Worm (Caenorhabditis elegans) whole organism, L3 larva: ENCODE results near the gene K05F1.9.

Experiments used
- R02D3.7 ChIP-seq: fragments of 150-350 bp; optimal IDR thresholded peaks from 2 replicates; lab custom pipeline; 2014; ENCODE audit warnings: missing biosample characterization, missing genetic modification characterization
- ZK546.5 ChIP-seq: sonication (generic microtip); optimal IDR thresholded peaks from 2 replicates; lab custom pipeline; 2017; ENCODE audit warnings: missing biosample characterization, missing genetic modification characterization
- ceh-16 ChIP-seq: sonication (generic microtip); optimal IDR thresholded peaks from 2 replicates; lab custom pipeline; 2017; ENCODE audit warnings: missing biosample characterization, missing genetic modification characterization
- ceh-28 ChIP-seq: fragments of 150-350 bp; optimal IDR thresholded peaks from 2 replicates; lab custom pipeline; 2014; ENCODE audit warnings: missing biosample characterization, missing genetic modification reagents, missing genetic modification characterization
- daf-12 ChIP-seq: fragments of 150-350 bp; optimal IDR thresholded peaks from 2 replicates; lab custom pipeline; 2014; ENCODE audit warnings: missing biosample characterization, missing genetic modification reagents, missing genetic modification characterization
- egl-27 ChIP-seq: sonication (generic microtip); optimal IDR thresholded peaks from 4 replicates; lab custom pipeline; 2017; ENCODE audit warnings: missing biosample characterization, missing genetic modification reagents, missing genetic modification characterization
- egl-5 ChIP-seq: fragments of 150-350 bp; optimal IDR thresholded peaks from 2 replicates; lab custom pipeline; 2017; ENCODE audit warnings: missing biosample characterization, missing genetic modification reagents, missing genetic modification characterization, inconsistent platforms
- elt-1 ChIP-seq: fragments of 150-350 bp; optimal IDR thresholded peaks from 2 replicates; lab custom pipeline; 2014; ENCODE audit warnings: missing biosample characterization, missing genetic modification characterization
- elt-2 ChIP-seq: sonication (generic microtip); optimal IDR thresholded peaks from 2 replicates; lab custom pipeline; 2016; ENCODE audit warnings: missing genetic modification reagents, mild to moderate bottlenecking, missing genetic modification characterization, missing compliant biosample characterization
- elt-3 ChIP-seq, 3 experiments: fragments of 150-350 bp in 1 of 3; sonication (generic microtip) in 2 of 3; optimal IDR thresholded peaks; 2 replicates in 2 of 3; 4 replicates in 1 of 3; lab custom pipeline; 2014 to 2017; ENCODE audit warnings: missing biosample characterization in 3 of 3, missing genetic modification characterization in 3 of 3
- fkh-10 ChIP-seq: sonication (generic microtip); optimal IDR thresholded peaks from 2 replicates; lab custom pipeline; 2017; ENCODE audit warnings: missing biosample characterization, missing genetic modification reagents, missing genetic modification characterization
- fos-1 ChIP-seq: fragments of 150-350 bp; optimal IDR thresholded peaks from 2 replicates; lab custom pipeline; 2014; ENCODE audit warnings: missing biosample characterization, missing genetic modification characterization
- jun-1 ChIP-seq: fragments of 150-350 bp; optimal IDR thresholded peaks from 2 replicates; lab custom pipeline; 2014; ENCODE audit warnings: missing biosample characterization, missing genetic modification reagents, missing genetic modification characterization
- lin-15B ChIP-seq: fragments of 150-350 bp; optimal IDR thresholded peaks from 2 replicates; lab custom pipeline; 2014; ENCODE audit warnings: missing biosample characterization, missing genetic modification characterization
- lin-39 ChIP-seq: fragments of 150-350 bp; optimal IDR thresholded peaks from 2 replicates; lab custom pipeline; 2018; ENCODE audit warnings: missing biosample characterization, missing genetic modification reagents, missing genetic modification characterization
- lsy-12 ChIP-seq: sonication (generic microtip); optimal IDR thresholded peaks from 2 replicates; lab custom pipeline; 2016; ENCODE audit warnings: mild to moderate bottlenecking, missing genetic modification characterization, missing compliant biosample characterization
- mdl-1 ChIP-seq: fragments of 150-350 bp; optimal IDR thresholded peaks from 2 replicates; lab custom pipeline; 2014; ENCODE audit warnings: missing biosample characterization, missing genetic modification characterization
- mml-1 ChIP-seq: fragments of 150-350 bp; sonication (generic microtip); optimal IDR thresholded peaks from 3 replicates; lab custom pipeline; 2014; ENCODE audit warnings: missing biosample characterization, missing genetic modification characterization
- nfya-1 ChIP-seq: sonication (generic microtip); optimal IDR thresholded peaks from 2 replicates; lab custom pipeline; 2017; ENCODE audit warnings: missing genetic modification characterization, mild to moderate bottlenecking, missing compliant biosample characterization, antibody characterized with exemption, moderate library complexity; ENCODE audit not compliant: insufficient read depth
- nhr-11 ChIP-seq: fragments of 150-350 bp; optimal IDR thresholded peaks from 2 replicates; lab custom pipeline; 2014; ENCODE audit warnings: missing biosample characterization, missing genetic modification characterization
- nhr-12 ChIP-seq: fragments of 150-350 bp; optimal IDR thresholded peaks from 2 replicates; lab custom pipeline; 2014; ENCODE audit warnings: missing biosample characterization, missing genetic modification characterization
- nhr-23 ChIP-seq: fragments of 150-350 bp; optimal IDR thresholded peaks from 2 replicates; lab custom pipeline; 2014; ENCODE audit warnings: missing biosample characterization, missing genetic modification reagents, missing genetic modification characterization
- nhr-237 ChIP-seq: fragments of 150-350 bp; optimal IDR thresholded peaks from 2 replicates; lab custom pipeline; 2014; ENCODE audit warnings: missing biosample characterization, missing genetic modification characterization
- nhr-25 ChIP-seq: sonication (generic microtip); optimal IDR thresholded peaks from 2 replicates; lab custom pipeline; 2017; ENCODE audit warnings: missing biosample characterization, missing genetic modification characterization
- nhr-28 ChIP-seq: fragments of 150-350 bp; optimal IDR thresholded peaks from 2 replicates; lab custom pipeline; 2014; ENCODE audit warnings: missing biosample characterization, missing genetic modification characterization
- nhr-43 ChIP-seq: sonication (generic microtip); optimal IDR thresholded peaks from 2 replicates; lab custom pipeline; 2016; ENCODE audit warnings: mild to moderate bottlenecking, missing genetic modification characterization, missing compliant biosample characterization; ENCODE audit not compliant: poor library complexity, severe bottlenecking
- nhr-76 ChIP-seq: fragments of 150-350 bp; sonication (generic microtip); optimal IDR thresholded peaks from 5 replicates; lab custom pipeline; 2014; ENCODE audit warnings: missing biosample characterization, missing genetic modification characterization
- pqm-1 ChIP-seq: fragments of 150-350 bp; optimal IDR thresholded peaks from 2 replicates; lab custom pipeline; 2017; ENCODE audit warnings: missing biosample characterization, missing genetic modification characterization, inconsistent platforms
- sea-2 ChIP-seq: fragments of 150-350 bp; sonication (generic microtip); optimal IDR thresholded peaks from 4 replicates; lab custom pipeline; 2014; ENCODE audit warnings: missing biosample characterization, missing genetic modification reagents, missing genetic modification characterization
- skn-1 ChIP-seq: fragments of 150-350 bp; optimal IDR thresholded peaks from 2 replicates; lab custom pipeline; 2014; ENCODE audit warnings: missing biosample characterization, missing genetic modification characterization
- snpc-4 ChIP-seq: fragments of 150-350 bp; optimal IDR thresholded peaks from 2 replicates; lab custom pipeline; 2014; ENCODE audit warnings: missing biosample characterization, missing genetic modification characterization
- unc-39 ChIP-seq: sonication (generic microtip); optimal IDR thresholded peaks from 4 replicates; lab custom pipeline; 2017; ENCODE audit warnings: missing biosample characterization, missing genetic modification characterization
- unc-62 ChIP-seq: fragments of 150-350 bp; sonication (generic microtip); optimal IDR thresholded peaks from 4 replicates; lab custom pipeline; 2014; ENCODE audit warnings: missing biosample characterization, missing genetic modification reagents, missing genetic modification characterization
- ztf-11 ChIP-seq: fragments of 150-350 bp; optimal IDR thresholded peaks from 2 replicates; lab custom pipeline; 2014; ENCODE audit warnings: missing biosample characterization, missing genetic modification characterization
- ztf-4 ChIP-seq: fragments of 150-350 bp; optimal IDR thresholded peaks from 2 replicates; lab custom pipeline; 2014; ENCODE audit warnings: missing biosample characterization, missing genetic modification characterization

Gene K05F1.9

DNA sequence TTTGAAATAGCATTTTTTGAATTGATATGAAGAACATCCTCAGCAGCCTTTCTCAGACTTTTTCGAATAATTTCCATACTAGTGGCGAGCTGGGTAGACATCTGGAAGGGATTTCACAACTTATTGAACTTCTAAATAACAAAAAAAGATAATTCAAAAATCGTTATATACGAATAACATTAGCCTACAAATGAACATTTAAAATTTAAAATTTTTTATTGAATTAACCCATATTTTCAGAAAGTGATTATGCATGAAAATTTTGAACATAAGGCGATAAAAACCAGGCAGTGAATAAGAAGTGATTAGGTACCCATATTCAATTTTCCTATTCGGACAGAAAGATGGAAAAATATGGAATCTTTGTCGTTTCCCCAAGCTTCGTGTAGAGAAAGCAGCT is 27.5 kb upstream of the K05F1.9 start, which contains the start of gene ZK1248.11:
ZK1248.11 (minus strand) TSS at position 101 of the 400 bp plus-strand sequence.
- TF ChIP-seq nhr-12, result no peak
- TF ChIP-seq nhr-23, result no peak
- no peak for TF ChIP-seq nhr-28 (tag; lab: Kevin White, UChicago)
- TF ChIP-seq snpc-4 (tag; lab: Kevin White, UChicago), result no peak
- TF ChIP-seq jun-1 (tag; lab: Kevin White, UChicago), result no peak
- TF ChIP-seq fos-1 (tag; lab: Kevin White, UChicago), result no peak
- no peak for TF ChIP-seq ceh-28 (tag; lab: Kevin White, UChicago)
- TF ChIP-seq lsy-12 (tag; lab: Kevin White, UChicago), result no peak
- TF ChIP-seq skn-1 (tag; lab: Kevin White, UChicago), result no peak
- TF ChIP-seq ztf-4 (tag; lab: Kevin White, UChicago), result no peak
- TF ChIP-seq nhr-43 (tag; lab: Kevin White, UChicago), result no peak
- TF ChIP-seq fkh-10 (GFP tag; lab: Kevin White, UChicago), result no peak
- no peak for TF ChIP-seq elt-1
- no peak for TF ChIP-seq unc-39 (tag; lab: Kevin White, UChicago)
- no peak for TF ChIP-seq ztf-11 (tag; lab: Kevin White, UChicago)

DNA sequence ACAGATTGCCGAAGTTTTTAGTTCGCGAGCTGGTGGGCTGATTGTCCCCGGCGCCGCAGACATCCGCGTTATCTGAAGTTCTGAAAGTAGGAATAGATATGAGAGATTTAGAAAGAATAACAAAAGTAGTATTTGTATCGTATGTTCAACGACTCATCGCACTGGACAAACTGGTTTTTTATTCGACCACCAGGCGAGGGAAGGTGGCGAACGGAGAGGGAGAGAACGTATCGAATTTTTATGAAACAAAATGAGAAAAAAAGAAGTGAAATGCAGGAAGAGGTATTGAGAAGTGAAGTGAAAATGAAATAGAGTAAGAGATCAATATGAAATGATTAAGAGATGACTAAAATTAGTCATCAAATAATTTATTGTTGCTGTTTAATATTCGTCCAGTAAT is 26.4 kb upstream of the K05F1.9 start, which contains the start of gene tbc-2:
tbc-2 (minus strand) TSS at position 80 of the 400 bp plus-strand sequence.
- TF ChIP-seq pqm-1 (tag; lab: Kevin White, UChicago) (no peak), snpc-4 (tag; lab: Kevin White, UChicago) (no peak), nhr-76 (tag; lab: Kevin White, UChicago) (no peak), ZK546.5 (no peak), nhr-28 (tag; lab: Kevin White, UChicago) (no peak), nfya-1 (tag; lab: Kevin White, UChicago) (no peak), nhr-23 (peak; percentile 37), daf-12 (tag; lab: Kevin White, UChicago) (no peak), nhr-25 (peak; percentile 23), elt-3 (tag; optimal IDR thresholded peaks at IDR 0.05; lab: Kevin White, UChicago) (no peak), egl-5 (tag; lab: Kevin White, UChicago) (no peak)
- TF ChIP-seq, all 47 proteins: peak for 2

DNA sequence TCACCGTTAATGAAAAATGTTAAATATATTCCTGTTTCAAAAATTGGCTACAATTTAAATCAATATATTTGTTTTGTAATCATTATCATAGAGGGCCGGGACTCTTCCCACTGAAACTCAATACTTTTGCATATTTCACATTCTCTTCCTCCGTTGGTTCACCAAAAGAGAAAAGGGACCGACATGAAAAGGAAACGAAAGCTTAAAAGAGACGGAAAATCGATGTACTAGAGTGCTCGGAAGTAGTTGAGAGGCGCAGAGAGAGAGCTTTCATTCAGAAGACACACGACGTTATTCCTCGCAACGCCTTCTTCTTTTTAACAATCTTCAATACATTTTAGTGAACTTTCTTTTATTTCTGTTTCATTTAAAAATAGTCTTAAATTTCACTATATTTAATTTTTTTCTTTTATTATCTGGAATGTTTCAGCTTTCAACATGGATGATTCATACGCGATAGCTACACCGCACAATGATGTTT is 19.3 kb upstream of the K05F1.9 start, which contains the start of gene ehs-1:
ehs-1 (plus strand) TSS at position 431 of the 481 bp plus-strand sequence.
- TF ChIP-seq sea-2 (peak; percentile 65), lin-39 (tag; lab: Kevin White, UChicago) (peak; percentile 25), nhr-237 (tag; lab: Kevin White, UChicago) (no peak), lin-15B (tag; lab: Kevin White, UChicago) (peak; percentile 8), nfya-1 (tag; lab: Kevin White, UChicago) (peak; percentile 43), snpc-4 (tag; lab: Kevin White, UChicago) (peak; percentile 26), elt-2 (no peak)

DNA sequence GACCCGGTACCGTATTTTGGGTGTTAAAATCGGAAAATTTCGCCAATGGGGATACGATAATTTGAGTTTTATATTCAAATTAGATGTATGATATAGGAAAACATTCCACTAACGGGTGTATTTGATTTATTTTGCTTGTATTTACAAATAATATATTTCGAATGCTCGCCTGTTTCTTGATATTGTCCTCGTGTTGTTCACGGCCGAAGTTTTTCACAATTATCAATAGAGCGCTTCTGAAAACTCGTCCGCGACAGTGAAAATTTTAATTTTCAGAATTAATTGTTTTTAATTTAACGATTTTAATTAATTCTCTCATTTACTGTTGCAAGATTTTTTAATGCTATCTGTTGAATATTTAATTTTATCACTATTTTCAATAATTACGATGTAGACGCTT is 18.7 kb upstream of the K05F1.9 start:
- TF ChIP-seq egl-27 (tag; lab: Kevin White, UChicago), result no peak
- peak; percentile 39 for TF ChIP-seq pqm-1 (tag; lab: Kevin White, UChicago)
- peak; percentile 20 for TF ChIP-seq lin-15B (tag; lab: Kevin White, UChicago)
- TF ChIP-seq nhr-43 (tag; lab: Kevin White, UChicago), result peak; percentile 49
- TF ChIP-seq elt-2, result peak; percentile 53
- TF ChIP-seq mdl-1 (tag; lab: Kevin White, UChicago), result no peak
- TF ChIP-seq fos-1 (tag; lab: Kevin White, UChicago), result no peak
- TF ChIP-seq R02D3.7 (tag; lab: Kevin White, UChicago), result no peak
- TF ChIP-seq skn-1 (tag; lab: Kevin White, UChicago), result peak; percentile 16

DNA sequence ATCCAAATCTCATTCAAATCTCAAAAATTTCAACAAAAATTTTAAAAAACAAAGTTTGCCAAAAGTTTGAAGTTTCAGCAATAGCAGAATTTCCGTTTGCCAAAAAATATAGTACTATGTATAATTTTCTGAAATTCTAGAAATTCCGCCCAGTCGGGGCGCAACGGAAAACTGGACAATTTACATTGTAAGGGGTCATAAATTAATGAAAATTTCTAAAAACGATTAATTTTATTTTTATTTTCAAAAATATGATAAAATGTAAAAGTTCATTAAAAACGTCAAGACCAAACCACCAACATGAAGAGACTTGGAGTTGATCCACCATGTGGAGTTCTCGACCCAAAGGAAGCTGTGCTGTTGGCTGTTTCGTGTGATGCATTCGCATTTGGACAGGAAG is 17.3 kb upstream of the K05F1.9 start, which contains the start of gene ZK1248.4:
ZK1248.4 (plus strand) TSS at position 301 of the 400 bp plus-strand sequence.
- no peak for TF ChIP-seq lin-15B (tag; lab: Kevin White, UChicago)
- no peak for TF ChIP-seq elt-3 (tag; optimal IDR thresholded peaks at IDR 0.05; lab: Kevin White, UChicago)
- no peak for TF ChIP-seq ceh-16 (tag; lab: Kevin White, UChicago)
- TF ChIP-seq elt-1, result no peak
- no peak for TF ChIP-seq unc-62
- TF ChIP-seq pqm-1 (tag; lab: Kevin White, UChicago), result no peak
- no peak for TF ChIP-seq nhr-28 (tag; lab: Kevin White, UChicago)
- TF ChIP-seq nhr-43 (tag; lab: Kevin White, UChicago), result no peak
- no peak for TF ChIP-seq mml-1 (tag; lab: Kevin White, UChicago)
- TF ChIP-seq lsy-12 (tag; lab: Kevin White, UChicago), result no peak
- TF ChIP-seq nhr-11 (tag; lab: Kevin White, UChicago), result no peak
- TF ChIP-seq sea-2, result no peak
